Worm (Caenorhabditis elegans) whole organism, late embryonic: ENCODE measurements around the gene C56C10.6.

Experiments
- F13H6.1 ChIP-seq: sonication (generic microtip); optimal IDR thresholded peaks from 2 replicates; lab custom pipeline; 2016; ENCODE audit warnings: missing genetic modification characterization, missing compliant biosample characterization
- ceh-19 ChIP-seq: fragments of 200-800 bp; sonication (Bioruptor generic); optimal IDR thresholded peaks from 2 replicates; lab custom pipeline; 2018; ENCODE audit warnings: mild to moderate bottlenecking, missing genetic modification characterization, missing compliant biosample characterization
- dmd-4 ChIP-seq: sonication (generic microtip); optimal IDR thresholded peaks from 2 replicates; lab custom pipeline; 2016; ENCODE audit warnings: borderline replicate concordance, missing genetic modification characterization, missing compliant biosample characterization
- fax-1 ChIP-seq: sonication (generic microtip); optimal IDR thresholded peaks from 2 replicates; lab custom pipeline; 2016; ENCODE audit warnings: missing genotype, missing genetic modification characterization, missing compliant biosample characterization
- fkh-10 ChIP-seq: fragments of 150-350 bp; optimal IDR thresholded peaks from 2 replicates; lab custom pipeline; 2014; ENCODE audit warnings: missing biosample characterization, missing genetic modification reagents, missing genetic modification characterization
- nhr-11 ChIP-seq: fragments of 150-350 bp; optimal IDR thresholded peaks from 2 replicates; lab custom pipeline; 2014; ENCODE audit warnings: missing biosample characterization, missing genetic modification characterization
- nhr-232 ChIP-seq: sonication (generic microtip); optimal IDR thresholded peaks from 2 replicates; lab custom pipeline; 2016; ENCODE audit warnings: missing genetic modification characterization, missing compliant biosample characterization
- unc-3 ChIP-seq, 2 experiments: fragments of 200-800 bp in 1 of 2; sonication (Bioruptor generic) in 1 of 2; sonication (generic microtip) in 1 of 2; conservative IDR thresholded peaks in 1 of 2; optimal IDR thresholded peaks in 1 of 2; 2 replicates each; pipeline versions ENCODE4 v1.3.6 to Lab custom; 2016 to 2022; ENCODE audit warnings: missing compliant biosample characterization in 2 of 2, missing genetic modification characterization in 2 of 2, missing genetic modification reagents in 1 of 2
- unc-55 ChIP-seq: sonication (generic microtip); optimal IDR thresholded peaks from 2 replicates; lab custom pipeline; 2017; ENCODE audit warnings: missing biosample characterization, missing genetic modification reagents, missing genetic modification characterization

DNA sequence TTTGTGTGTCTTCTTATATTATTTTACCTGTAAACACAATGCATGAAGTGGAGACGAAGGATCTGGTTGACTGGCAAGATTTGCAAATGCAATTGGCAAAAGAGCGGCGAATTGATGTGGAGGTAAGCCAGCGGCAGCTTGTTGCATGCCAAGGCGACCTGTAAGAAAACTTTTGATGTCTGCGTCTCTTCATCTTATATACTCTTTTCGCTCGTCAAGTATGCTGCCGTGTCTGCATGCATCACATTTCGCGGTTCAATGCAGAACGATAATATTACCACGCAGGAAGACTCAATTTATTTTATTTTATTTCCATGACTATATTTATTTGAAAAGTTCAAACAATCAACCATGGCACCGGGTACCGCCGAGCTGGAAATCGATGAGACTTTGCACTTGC, 19.8 kb upstream of the C56C10.6 start, which contains the start of gene vps-33.2:
- TF ChIP-seq F13H6.1 (no peak), fkh-10 (GFP tag; lab: Kevin White, UChicago) (no peak), nhr-232 (tag; lab: Kevin White, UChicago) (no peak), unc-55 (no peak), fax-1 (no peak), unc-3 (GFP tag; conservative IDR thresholded peaks at IDR 0.05; lab: Robert Waterston, UW) (no peak), unc-3 (tag; optimal IDR thresholded peaks at IDR 0.05; lab: Kevin White, UChicago) (no peak), dmd-4 (no peak), nhr-11 (no peak), ceh-19 (GFP tag; lab: Kevin White, UChicago) (no peak)
